Fruit fly (Drosophila melanogaster) whole organism, embryonic: ENCODE data around the gene CG12607.

Source experiments
- CG10321 ChIP-seq: fragments of 200-800 bp; sonication (Bioruptor generic); IDR thresholded peaks from 2 replicates; pipeline ENCODE4 v1.3.6; 2022; ENCODE audit warnings: missing biosample characterization, missing genetic modification characterization
- CG12236 ChIP-seq: fragments of 200-800 bp; sonication (Bioruptor generic); optimal IDR thresholded peaks from 2 replicates; lab custom pipeline; 2016; ENCODE audit warnings: missing biosample characterization, missing genetic modification characterization
- CG1233 ChIP-seq: fragments of 200-800 bp; sonication (Bioruptor generic); optimal IDR thresholded peaks from 4 replicates; lab custom pipeline; 2018; ENCODE audit warnings: missing biosample characterization, mild to moderate bottlenecking, missing genetic modification characterization
- CG12391 ChIP-seq: fragments of 200-800 bp; sonication (Bioruptor generic); optimal IDR thresholded peaks from 3 replicates; lab custom pipeline; 2018; ENCODE audit warnings: missing biosample characterization, mild to moderate bottlenecking, missing genetic modification characterization, moderate library complexity
- CG13775 ChIP-seq: fragments of 200-800 bp; sonication (Bioruptor generic); optimal IDR thresholded peaks from 3 replicates; lab custom pipeline; 2017; ENCODE audit warnings: missing biosample characterization, mild to moderate bottlenecking, missing genetic modification characterization
- CG14667 ChIP-seq: fragments of 200-800 bp; sonication (Bioruptor generic); IDR thresholded peaks from 2 replicates; pipeline ENCODE4 v1.3.6; 2022; ENCODE audit warnings: missing biosample characterization, missing genetic modification characterization
- CG1603 ChIP-seq: fragments of 200-800 bp; sonication (Bioruptor generic); optimal IDR thresholded peaks from 2 replicates; lab custom pipeline; 2019; ENCODE audit warnings: missing biosample characterization, mild to moderate bottlenecking, missing genetic modification characterization, moderate library complexity
- CG16863 ChIP-seq: fragments of 200-800 bp; sonication (Bioruptor generic); optimal IDR thresholded peaks from 3 replicates; lab custom pipeline; 2016; ENCODE audit warnings: missing biosample characterization, missing genetic modification characterization
- CG17361 ChIP-seq: fragments of 200-800 bp; sonication (Bioruptor generic); IDR thresholded peaks from 3 replicates; pipeline ENCODE4 v1.3.6; 2022; ENCODE audit warnings: missing biosample characterization, missing genetic modification characterization
- CG17385 ChIP-seq: fragments of 200-800 bp; sonication (Bioruptor generic); optimal IDR thresholded peaks from 3 replicates; lab custom pipeline; 2018; ENCODE audit warnings: missing biosample characterization, mild to moderate bottlenecking, missing genetic modification characterization
- CG18764 ChIP-seq: fragments of 200-800 bp; sonication (Bioruptor generic); optimal IDR thresholded peaks from 3 replicates; lab custom pipeline; 2016; ENCODE audit warnings: missing biosample characterization, missing genetic modification characterization
- CG2678 ChIP-seq: fragments of 200-800 bp; sonication (Bioruptor generic); optimal IDR thresholded peaks from 3 replicates; lab custom pipeline; 2019; ENCODE audit warnings: missing biosample characterization, mild to moderate bottlenecking, missing genetic modification characterization, moderate library complexity
- CG3407 ChIP-seq: fragments of 200-800 bp; sonication (Bioruptor generic); optimal IDR thresholded peaks from 2 replicates; lab custom pipeline; 2018; ENCODE audit warnings: missing biosample characterization, mild to moderate bottlenecking, missing genetic modification characterization
- CG34422 ChIP-seq: fragments of 200-800 bp; sonication (Bioruptor generic); IDR thresholded peaks from 3 replicates; pipeline ENCODE4 v1.3.6; 2022; ENCODE audit warnings: missing biosample characterization, missing genetic modification characterization
- CG4404 ChIP-seq: fragments of 200-800 bp; sonication (Bioruptor generic); IDR thresholded peaks from 2 replicates; pipeline ENCODE4 v1.3.6; 2022; ENCODE audit warnings: missing biosample characterization, missing genetic modification characterization
- CG4424 ChIP-seq: fragments of 200-800 bp; sonication (Bioruptor generic); optimal IDR thresholded peaks from 3 replicates; lab custom pipeline; 2016; ENCODE audit warnings: missing biosample characterization, missing genetic modification characterization
- CG6654 ChIP-seq: fragments of 200-800 bp; sonication (Bioruptor generic); optimal IDR thresholded peaks from 2 replicates; lab custom pipeline; 2017; ENCODE audit warnings: missing biosample characterization, mild to moderate bottlenecking, missing genetic modification characterization
- CG6854 ChIP-seq: fragments of 200-800 bp; sonication (Bioruptor generic); optimal IDR thresholded peaks from 3 replicates; lab custom pipeline; 2017; ENCODE audit warnings: missing biosample characterization, mild to moderate bottlenecking, missing genetic modification characterization
- CG8089 ChIP-seq: fragments of 200-800 bp; sonication (Bioruptor generic); optimal IDR thresholded peaks from 3 replicates; lab custom pipeline; 2016; ENCODE audit warnings: missing biosample characterization, missing genetic modification characterization
- CG8281 ChIP-seq: fragments of 200-800 bp; sonication (Bioruptor generic); optimal IDR thresholded peaks from 2 replicates; lab custom pipeline; 2018; ENCODE audit warnings: missing biosample characterization, mild to moderate bottlenecking, missing genetic modification characterization, moderate library complexity
- CG8290 ChIP-seq, 3 experiments: fragments of 200-800 bp; sonication (Bioruptor generic); optimal IDR thresholded peaks; 2 replicates each; lab custom pipeline; 2016 to 2019; ENCODE audit warnings: missing biosample characterization in 3 of 3, missing genetic modification characterization in 3 of 3, mild to moderate bottlenecking in 2 of 3, moderate library complexity in 1 of 3
- Drgx ChIP-seq: fragments of 200-800 bp; sonication (Bioruptor generic); IDR thresholded peaks from 2 replicates; pipeline ENCODE4 v1.3.6; 2022; ENCODE audit warnings: missing biosample characterization, missing genetic modification characterization
- Elba2 ChIP-seq: fragments of 200-800 bp; sonication (Bioruptor generic); optimal IDR thresholded peaks from 3 replicates; lab custom pipeline; 2016; ENCODE audit warnings: missing biosample characterization, missing genetic modification characterization
- Ets65A ChIP-seq: fragments of 200-800 bp; sonication (Bioruptor generic); peaks from one replicate; lab custom pipeline; 2016; ENCODE audit warnings: missing biosample characterization, missing genetic modification characterization
- Fer1 ChIP-seq: fragments of 200-800 bp; sonication (Bioruptor generic); optimal IDR thresholded peaks from 2 replicates; lab custom pipeline; 2017; ENCODE audit warnings: missing biosample characterization, mild to moderate bottlenecking, missing genetic modification characterization
- NC2β ChIP-seq: fragments of 200-800 bp; sonication (Bioruptor generic); optimal IDR thresholded peaks from 2 replicates; lab custom pipeline; 2016; ENCODE audit warnings: missing biosample characterization, missing genetic modification characterization
- Oli ChIP-seq: fragments of 200-800 bp; sonication (Bioruptor generic); optimal IDR thresholded peaks from 2 replicates; lab custom pipeline; 2018; ENCODE audit warnings: missing biosample characterization, mild to moderate bottlenecking, missing genetic modification characterization, moderate library complexity
- Poxn ChIP-seq: fragments of 200-800 bp; sonication (Bioruptor generic); IDR thresholded peaks from 2 replicates; pipeline ENCODE4 v1.3.6; 2022; ENCODE audit warnings: missing biosample characterization, missing genetic modification characterization
- Sox102F ChIP-seq: fragments of 200-800 bp; sonication (Bioruptor generic); optimal IDR thresholded peaks from 2 replicates; lab custom pipeline; 2018; ENCODE audit warnings: missing biosample characterization, mild to moderate bottlenecking, missing genetic modification characterization, moderate library complexity
- Xbp1 ChIP-seq: fragments of 200-800 bp; sonication (Bioruptor generic); optimal IDR thresholded peaks from 3 replicates; lab custom pipeline; 2016; ENCODE audit warnings: missing biosample characterization, mild to moderate bottlenecking, missing genetic modification characterization
- ase ChIP-seq: fragments of 200-800 bp; sonication (Bioruptor generic); IDR thresholded peaks from 3 replicates; pipeline ENCODE4 v1.3.6; 2022; ENCODE audit warnings: missing biosample characterization, missing genetic modification characterization
- crp ChIP-seq, 2 experiments: fragments of 200-800 bp; sonication (Bioruptor generic); optimal IDR thresholded peaks; 2 replicates in 1 of 2; 3 replicates in 1 of 2; lab custom pipeline; 2017; ENCODE audit warnings: missing biosample characterization in 2 of 2, missing genetic modification characterization in 2 of 2, mild to moderate bottlenecking in 1 of 2, moderate library complexity in 1 of 2
- fd96Cb ChIP-seq: fragments of 200-800 bp; sonication (Bioruptor generic); optimal IDR thresholded peaks from 2 replicates; lab custom pipeline; 2018; ENCODE audit warnings: missing biosample characterization, mild to moderate bottlenecking, missing genetic modification characterization, moderate library complexity
- fu2 ChIP-seq: fragments of 200-800 bp; sonication (Bioruptor generic); optimal IDR thresholded peaks from 2 replicates; lab custom pipeline; 2016; ENCODE audit warnings: missing biosample characterization, missing genetic modification characterization
- gem ChIP-seq: fragments of 200-800 bp; sonication (Bioruptor generic); optimal IDR thresholded peaks from 2 replicates; lab custom pipeline; 2019; ENCODE audit warnings: missing biosample characterization, mild to moderate bottlenecking, missing genetic modification characterization, moderate library complexity
- gsb-n ChIP-seq: fragments of 200-800 bp; sonication (Bioruptor generic); optimal IDR thresholded peaks from 3 replicates; lab custom pipeline; 2018; ENCODE audit warnings: missing biosample characterization, mild to moderate bottlenecking, missing genetic modification characterization
- h ChIP-seq: fragments of >200 bp; optimal IDR thresholded peaks from 2 replicates; lab custom pipeline; 2017
- ken ChIP-seq: fragments of 200-800 bp; sonication (Bioruptor generic); IDR thresholded peaks from 3 replicates; pipeline ENCODE4 v1.3.6; 2022; ENCODE audit warnings: missing biosample characterization, missing genetic modification characterization
- klu ChIP-seq: fragments of 200-800 bp; sonication (Bioruptor generic); IDR thresholded peaks from 2 replicates; pipeline ENCODE4 v1.3.6; 2022; ENCODE audit warnings: missing biosample characterization, missing genetic modification characterization
- lab ChIP-seq: fragments of 200-800 bp; sonication (Bioruptor generic); optimal IDR thresholded peaks from 3 replicates; lab custom pipeline; 2017; ENCODE audit warnings: missing biosample characterization, missing genetic modification characterization, mild to moderate bottlenecking, moderate library complexity, missing genetic modification reagents
- pum ChIP-seq: fragments of 200-800 bp; sonication (Bioruptor generic); optimal IDR thresholded peaks from 2 replicates; lab custom pipeline; 2016; ENCODE audit warnings: missing biosample characterization, missing genetic modification characterization
- rib ChIP-seq: fragments of 200-800 bp; sonication (Bioruptor generic); IDR thresholded peaks from 2 replicates; pipeline ENCODE4 v1.3.6; 2022; ENCODE audit warnings: missing biosample characterization, missing genetic modification characterization
- salm ChIP-seq: fragments of 200-800 bp; sonication (Bioruptor generic); optimal IDR thresholded peaks from 2 replicates; lab custom pipeline; 2018; ENCODE audit warnings: missing biosample characterization, mild to moderate bottlenecking, missing genetic modification characterization
- sens ChIP-seq: fragments of 200-800 bp; sonication (Bioruptor generic); peaks from one replicate; lab custom pipeline; 2016; ENCODE audit warnings: missing biosample characterization, missing genetic modification characterization
- sima ChIP-seq: fragments of 200-800 bp; sonication (Bioruptor generic); optimal IDR thresholded peaks from 2 replicates; lab custom pipeline; 2016; ENCODE audit warnings: missing biosample characterization, missing genetic modification characterization
- stc ChIP-seq: fragments of 200-800 bp; sonication (Bioruptor generic); IDR thresholded peaks from 2 replicates; pipeline ENCODE4 v1.3.6; 2022; ENCODE audit warnings: missing biosample characterization, missing genetic modification characterization
- ttk ChIP-seq: fragments of 200-800 bp; sonication (Bioruptor generic); IDR thresholded peaks from 2 replicates; pipeline ENCODE4 v2.1.2; 2022; ENCODE audit warnings: missing biosample characterization, missing genetic modification characterization
- unpg ChIP-seq: fragments of 200-800 bp; sonication (Bioruptor generic); optimal IDR thresholded peaks from 3 replicates; lab custom pipeline; 2018; ENCODE audit warnings: missing biosample characterization, mild to moderate bottlenecking, missing genetic modification characterization, moderate library complexity
- z ChIP-seq: fragments of 200-800 bp; sonication (Bioruptor generic); IDR thresholded peaks from 3 replicates; pipeline ENCODE4 v1.3.6; 2022; ENCODE audit warnings: missing biosample characterization, missing genetic modification characterization
- zf30C ChIP-seq: fragments of 200-800 bp; sonication (Bioruptor generic); optimal IDR thresholded peaks from 3 replicates; lab custom pipeline; 2018; ENCODE audit warnings: missing biosample characterization, mild to moderate bottlenecking, missing genetic modification characterization

The CG12607 gene

dm6 chr3L:4406653-4407257 lies 39.6 kb upstream of the CG12607 start, which contains the start of gene TP53INP (continued):
- TF ChIP-seq salm (tag; lab: Kevin White, UChicago): peak; percentile 87
- TF ChIP-seq Oli: peak; percentile 95
- TF ChIP-seq CG2678 (tag; lab: Kevin White, UChicago): peak; percentile 95
- peak; percentile 81 for TF ChIP-seq gsb-n (tag; lab: Kevin White, UChicago)
- peak; percentile 62 for TF ChIP-seq CG6654 (GFP tag; lab: Kevin White, UChicago)
- peak in 1 of 2 experiments; percentile 74 for TF ChIP-seq crp (GFP tag; optimal IDR thresholded peaks at IDR 0.05; lab: Kevin White, UChicago)
- TF ChIP-seq Elba2 (GFP tag; lab: Kevin White, UChicago): no peak
- TF ChIP-seq ken (GFP tag; lab: Robert Waterston, UW): peak; percentile 72; the same call in 2 of the 3 replicates
- TF ChIP-seq CG10321: no peak
- peak; percentile 79 for TF ChIP-seq CG1233 (GFP tag; lab: Kevin White, UChicago)
- peak; percentile 10 for TF ChIP-seq fu2 (GFP tag; lab: Kevin White, UChicago)
- peak; percentile 49 for TF ChIP-seq NC2β
- TF ChIP-seq CG18764 (GFP tag; lab: Kevin White, UChicago): peak; percentile 74
- peak; percentile 78 for TF ChIP-seq CG8089 (GFP tag; lab: Kevin White, UChicago)
- no peak for TF ChIP-seq sima (GFP tag; lab: Kevin White, UChicago)
- TF ChIP-seq CG1603 (tag; lab: Kevin White, UChicago): peak; percentile 71
- TF ChIP-seq CG17385 (GFP tag; lab: Kevin White, UChicago): peak; percentile 87
- TF ChIP-seq z: no peak
- TF ChIP-seq CG34422: no peak; the same call in 1 of the 3 replicates
- TF ChIP-seq CG8290 (GFP tag; optimal IDR thresholded peaks at IDR 0.05; lab: Kevin White, UChicago): peak; percentile 65
- peak; percentile 24 to 64 for TF ChIP-seq CG8290 (tag; optimal IDR thresholded peaks at IDR 0.05; lab: Kevin White, UChicago)
- TF ChIP-seq CG6854 (GFP tag; lab: Kevin White, UChicago): peak; percentile 61
- peak; percentile 37; the same call in 1 of the 2 replicates for TF ChIP-seq CG14667 (GFP tag; lab: Robert Waterston, UW)
- no peak for TF ChIP-seq Poxn (GFP tag; lab: Robert Waterston, UW)
- TF ChIP-seq CG8281 (tag; lab: Kevin White, UChicago): peak; percentile 58
- peak; percentile 75 for TF ChIP-seq CG16863 (GFP tag; lab: Kevin White, UChicago)

DNA sequence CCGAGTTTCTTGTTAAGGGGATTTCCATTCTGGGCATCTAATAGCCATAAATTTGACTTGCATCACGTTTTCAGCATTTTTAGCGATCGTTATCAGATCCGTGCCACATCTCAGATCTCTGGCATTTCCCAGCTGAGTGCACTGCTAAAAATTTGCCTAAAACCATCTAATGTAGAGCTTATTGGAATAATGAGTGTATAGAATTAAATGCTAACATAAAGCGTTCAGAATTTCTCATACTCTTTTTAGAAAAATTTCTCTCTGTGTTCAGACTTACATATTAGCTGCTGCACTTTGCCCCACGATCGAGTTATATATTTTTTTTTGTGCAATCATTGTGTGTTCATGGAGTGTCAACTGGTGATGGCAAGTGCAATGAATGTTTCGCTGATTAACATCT lies 38.6 kb upstream of the CG12607 start:
- peak; percentile 8; the same call in 1 of the 2 replicates for TF ChIP-seq stc
- TF ChIP-seq h (lab: Kevin White, UChicago): no peak
- peak; percentile 52 for TF ChIP-seq Drgx (GFP tag; lab: Robert Waterston, UW)
- peak; percentile 2 for TF ChIP-seq CG13775 (GFP tag; lab: Kevin White, UChicago)
- TF ChIP-seq gem: peak; percentile 47
- peak; percentile 3 for TF ChIP-seq pum
- peak; percentile 70 for TF ChIP-seq Ets65A (GFP tag; lab: Kevin White, UChicago)
- peak; percentile 26 for TF ChIP-seq zf30C (GFP tag; lab: Kevin White, UChicago)
- no peak for TF ChIP-seq rib (GFP tag; lab: Robert Waterston, UW)
- no peak for TF ChIP-seq CG17361 (GFP tag; lab: Robert Waterston, UW)
- peak; percentile 12 for TF ChIP-seq CG12391 (tag; lab: Kevin White, UChicago)
- peak; percentile 27 for TF ChIP-seq unpg
- TF ChIP-seq ttk: no peak
- TF ChIP-seq fd96Cb (tag; lab: Kevin White, UChicago): no peak
- TF ChIP-seq sens (GFP tag; lab: Kevin White, UChicago): peak; percentile 63
- TF ChIP-seq Xbp1 (GFP tag; lab: Kevin White, UChicago): peak; percentile 10
- no peak for TF ChIP-seq lab
- no peak for TF ChIP-seq CG12236
- TF ChIP-seq Sox102F (GFP tag; lab: Kevin White, UChicago): peak; percentile 23
- no peak for TF ChIP-seq klu (GFP tag; lab: Robert Waterston, UW)
- 0 out of 3 replicates have a peak, but pooled peaks have one; percentile 9 for TF ChIP-seq ase
- TF ChIP-seq CG4424: peak; percentile 6
- no peak for TF ChIP-seq Fer1 (GFP tag; lab: Kevin White, UChicago)
- TF ChIP-seq CG3407 (GFP tag; lab: Kevin White, UChicago): no peak
- TF ChIP-seq CG4404 (GFP tag; lab: Robert Waterston, UW): no peak; the same call in 1 of the 2 replicates
- TF ChIP-seq CG1603 (tag; lab: Kevin White, UChicago): peak; percentile 14
